Worm (Caenorhabditis elegans) whole organism, L3 larva: ENCODE results near the gene ZK897.10.

Experiments used
- ama-1 ChIP-seq: fragments of 150-350 bp; optimal IDR thresholded peaks from 2 replicates; lab custom pipeline; 2018
- ceh-82 ChIP-seq: fragments of 150-350 bp; optimal IDR thresholded peaks from 2 replicates; lab custom pipeline; 2014; ENCODE audit warnings: missing biosample characterization, missing genetic modification characterization

DNA sequence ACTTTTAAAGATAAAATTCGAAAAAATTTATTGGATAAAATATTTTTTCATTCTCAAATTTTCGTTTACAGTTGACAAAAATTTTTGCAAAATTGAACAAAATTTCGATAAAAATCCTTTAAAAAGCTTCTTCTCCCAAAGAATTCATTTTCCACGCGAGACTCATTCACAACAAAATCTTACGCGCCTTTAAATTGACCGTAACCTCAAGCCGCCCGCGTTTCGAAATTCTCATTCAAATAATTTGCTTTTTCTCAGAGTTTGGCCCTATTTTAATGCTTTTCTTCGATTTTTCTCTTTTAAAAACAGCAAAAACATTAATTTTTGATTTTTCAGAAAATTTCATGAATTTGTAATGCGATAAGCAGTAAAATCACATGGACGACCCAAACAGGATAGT, 40.4 kb downstream of the ZK897.10 start, which contains the start of gene F07C6.4:
- TF ChIP-seq ama-1 (no peak), ceh-82 (tag; lab: Kevin White, UChicago) (no peak)
